Fruit fly (Drosophila melanogaster): ENCODE data around the gene CG3246.

Gene CG3246

DNA sequence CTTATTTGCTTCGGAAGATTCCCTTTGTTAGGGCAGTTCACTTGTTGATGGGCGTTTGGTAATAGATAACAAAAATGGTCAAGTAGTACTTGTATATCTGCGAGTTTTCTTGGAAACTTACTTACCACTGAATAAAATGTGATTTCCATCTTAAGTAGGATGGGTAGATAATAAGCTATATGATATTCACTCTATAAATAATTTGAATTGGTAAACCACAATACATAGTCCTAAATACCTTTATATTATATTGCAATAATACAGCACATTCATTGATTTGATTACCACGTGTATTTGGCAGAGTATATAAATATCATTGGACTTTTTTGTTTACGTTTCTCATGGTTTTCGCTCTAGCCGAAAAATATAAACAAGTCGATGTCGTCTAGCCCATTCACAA, 14.2 kb upstream of the CG3246 start (continued):
- TF ChIP-seq CG43689 (GFP tag; IDR thresholded peaks at IDR 0.05) (no peak), E2f1 (GFP tag; IDR thresholded peaks at IDR 0.05) (0 out of 2 replicates have a peak, but pooled peaks have one; percentile 54), ab (GFP tag; optimal IDR thresholded peaks at IDR 0.05) (no peak), HLH54F (GFP tag; optimal IDR thresholded peaks at IDR 0.05) (peak; percentile 53), toy (GFP tag; IDR thresholded peaks at IDR 0.05) (no peak), Ada2b (GFP tag; IDR thresholded peaks at IDR 0.05) (peak; percentile 57; the same call in 1 of the 2 replicates), Dp (GFP tag; optimal IDR thresholded peaks at IDR 0.05) (no peak), h (optimal IDR thresholded peaks at IDR 0.05) (no peak), CG8290 (GFP tag; optimal IDR thresholded peaks at IDR 0.05) (no peak), CG8290 (tag; optimal IDR thresholded peaks at IDR 0.05) (peak in 1 of 2 experiments; percentile 35), gsb-n (tag; optimal IDR thresholded peaks at IDR 0.05) (no peak), CG6854 (GFP tag; optimal IDR thresholded peaks at IDR 0.05) (peak; percentile 3), pum (GFP tag; optimal IDR thresholded peaks at IDR 0.05) (peak; percentile 11), Mad (GFP tag; optimal IDR thresholded peaks at IDR 0.05) (peak; percentile 4), CG18764 (GFP tag; optimal IDR thresholded peaks at IDR 0.05) (no peak), pnt (GFP tag; optimal IDR thresholded peaks at IDR 0.05) (no peak), pros (GFP tag; optimal IDR thresholded peaks at IDR 0.05) (no peak), CG6813 (GFP tag; optimal IDR thresholded peaks at IDR 0.05) (peak; percentile 30), CG11456 (GFP tag; IDR thresholded peaks at IDR 0.05) (0 out of 3 replicates have a peak, but pooled peaks have one; percentile 62), inv (GFP tag; IDR thresholded peaks at IDR 0.05; ENCODE audit: partially characterized antibody) (no peak), Myb (GFP tag; optimal IDR thresholded peaks at IDR 0.05) (peak; percentile 24), emc (GFP tag; optimal IDR thresholded peaks at IDR 0.05) (no peak), dysf (GFP tag; IDR thresholded peaks at IDR 0.05) (peak; percentile 83), CG12744 (GFP tag; optimal IDR thresholded peaks at IDR 0.05) (peak; percentile 26), CG11093 (GFP tag; IDR thresholded peaks at IDR 0.05) (no peak), CG1832 (GFP tag; optimal IDR thresholded peaks at IDR 0.05) (no peak), slbo (GFP tag; IDR thresholded peaks at IDR 0.05) (peak; percentile 71), cg (GFP tag; optimal IDR thresholded peaks at IDR 0.05) (no peak), CG15696 (tag; optimal IDR thresholded peaks at IDR 0.05) (no peak), CG17361 (GFP tag; IDR thresholded peaks at IDR 0.05) (peak; percentile 72; the same call in 2 of the 3 replicates), CG2678 (tag; optimal IDR thresholded peaks at IDR 0.05) (peak; percentile 84), p53 (GFP tag; optimal IDR thresholded peaks at IDR 0.05) (no peak), bigmax (GFP tag; optimal IDR thresholded peaks at IDR 0.05) (no peak), CG11560 (tag; IDR thresholded peaks at IDR 0.05) (no peak), CG7928 (GFP tag; optimal IDR thresholded peaks at IDR 0.05) (no peak), CG16863 (GFP tag; optimal IDR thresholded peaks at IDR 0.05) (peak; percentile 1), NC2α (GFP tag; optimal IDR thresholded peaks at IDR 0.05) (no peak), CG13624 (GFP tag; optimal IDR thresholded peaks at IDR 0.05) (peak; percentile 23), D19B (GFP tag; optimal IDR thresholded peaks at IDR 0.05) (peak; percentile 51), lilli (GFP tag; optimal IDR thresholded peaks at IDR 0.05) (peak; percentile 71), CG11398 (GFP tag; optimal IDR thresholded peaks at IDR 0.05) (no peak), CG8944 (GFP tag; optimal IDR thresholded peaks at IDR 0.05) (no peak), CG11723 (GFP tag; optimal IDR thresholded peaks at IDR 0.05) (peak; percentile 37), CG8089 (GFP tag; optimal IDR thresholded peaks at IDR 0.05) (no peak), psq (GFP tag; optimal IDR thresholded peaks at IDR 0.05) (no peak), CG14860 (GFP tag; IDR thresholded peaks at IDR 0.05; ENCODE audit: partially characterized antibody) (no peak), CG31441 (GFP tag; IDR thresholded peaks at IDR 0.05) (peak; percentile 61), bowl (GFP tag; IDR thresholded peaks at IDR 0.05) (no peak), Fer2 (tag; optimal IDR thresholded peaks at IDR 0.05) (peak; percentile 27), CG14441 (GFP tag; IDR thresholded peaks at IDR 0.05) (0 out of 2 replicates have a peak, but pooled peaks have one; percentile 54), CG1602 (GFP tag; optimal IDR thresholded peaks at IDR 0.05) (peak; percentile 16), Hsf (GFP tag; optimal IDR thresholded peaks at IDR 0.05) (peak; percentile 70), exex (tag; optimal IDR thresholded peaks at IDR 0.05) (peak; percentile 25)
